Fruit fly (Drosophila melanogaster) ovary, adult (tissue): ENCODE measurements around the gene yem.

ENCODE experiments used
- CG17801 ChIP-seq: fragments of 200-800 bp; optimal IDR thresholded peaks from 2 replicates; lab custom pipeline; 2019; ENCODE audit warnings: missing biosample characterization, mild to moderate bottlenecking, missing genetic modification characterization, moderate library complexity; ENCODE audit not compliant: partially characterized antibody

Gene yem

DNA sequence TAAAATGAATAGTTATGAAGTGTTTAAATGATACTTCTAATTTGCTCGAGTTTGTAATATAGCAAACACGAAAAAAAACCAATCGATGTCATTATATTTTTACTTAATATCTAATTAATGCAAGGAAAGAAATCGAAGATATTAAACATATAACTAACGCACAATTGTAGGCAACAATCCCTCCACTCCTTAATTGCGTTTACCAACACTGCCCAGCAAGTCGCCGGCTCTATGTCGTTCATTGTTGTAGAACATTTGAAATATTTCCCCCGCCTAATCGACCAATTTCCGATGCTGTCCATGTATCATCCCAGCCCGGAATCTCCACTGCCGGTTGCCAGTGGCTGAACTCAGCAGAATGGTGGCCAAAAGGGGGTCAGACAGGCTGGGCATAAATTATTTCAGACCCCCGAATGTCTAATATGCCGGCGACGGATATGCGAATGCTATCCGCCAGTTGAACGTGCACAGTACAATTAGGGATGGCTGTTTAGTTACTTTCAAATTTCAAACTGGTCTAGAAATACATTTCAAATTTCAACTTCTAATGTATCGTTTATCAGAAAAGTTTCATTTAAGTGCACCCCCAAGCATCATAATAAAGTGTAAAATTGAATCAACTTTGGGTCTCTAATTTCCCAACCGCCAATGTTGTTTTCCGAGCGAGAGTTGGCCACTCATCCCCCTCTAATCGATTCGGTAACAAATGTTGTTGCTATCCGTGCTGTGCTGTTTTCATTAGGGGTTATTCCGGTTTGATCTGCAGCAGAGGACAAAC, 54.1 kb downstream of the yem start:
- no peak for TF ChIP-seq CG17801 (GFP tag; lab: Kevin White, UChicago)
